Worm (Caenorhabditis elegans): ENCODE results near the gene rpt-3.

Gene rpt-3

DNA sequence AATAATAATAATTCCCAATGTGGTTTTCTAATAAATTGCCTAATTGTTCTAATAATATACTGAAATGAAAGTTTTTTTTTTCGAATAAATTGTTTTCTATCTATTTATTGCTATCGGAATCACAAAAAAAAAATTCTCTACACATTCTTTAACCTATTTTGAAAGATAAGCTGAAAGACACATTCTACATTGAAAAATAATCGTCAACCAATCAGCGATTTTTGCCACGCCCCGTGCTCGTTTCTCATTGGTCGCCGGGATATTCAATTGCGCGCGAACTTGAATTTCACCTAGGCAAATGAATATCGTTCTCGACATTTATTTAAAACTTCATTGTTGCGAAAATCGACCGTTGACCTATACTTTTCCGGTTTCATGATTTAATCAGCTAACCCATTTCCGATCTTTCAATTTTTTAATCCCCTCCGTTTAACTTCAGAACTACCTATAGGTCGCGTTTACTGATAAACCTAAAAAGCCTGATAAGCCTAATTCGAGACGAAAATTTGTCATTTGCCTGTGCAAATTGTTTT lies 10.5 kb downstream of the rpt-3 start, which contains the start of gene F23F12.3:
Gene F23F12.3 (plus strand): TSS at position 483 of the 533 bp plus-strand sequence.
- TF ChIP-seq unc-39 (tag; optimal IDR thresholded peaks at IDR 0.05) (no peak), aha-1 (tag) (peak; percentile 74), dpl-1 (GFP tag; optimal IDR thresholded peaks at IDR 0.05) (no peak), lin-1 (GFP tag; IDR thresholded peaks at IDR 0.05) (no peak), lin-39 (tag; optimal IDR thresholded peaks at IDR 0.05) (no peak), arid-1 (GFP tag; conservative IDR thresholded peaks at IDR 0.05) (no peak), nhr-42 (GFP tag; IDR thresholded peaks at IDR 0.05) (no peak), nhr-25 (tag; optimal IDR thresholded peaks at IDR 0.05; ENCODE audit: borderline replicate concordance, insufficient read depth) (no peak), ztf-7 (tag; optimal IDR thresholded peaks at IDR 0.05) (no peak), php-3 (GFP tag; IDR thresholded peaks at IDR 0.05) (no peak), sdz-12 (GFP tag; optimal IDR thresholded peaks at IDR 0.05) (no peak), ZK546.5 (tag; optimal IDR thresholded peaks at IDR 0.05) (no peak), dmd-6 (GFP tag; IDR thresholded peaks at IDR 0.05) (peak; percentile 21; the same call in 1 of the 2 replicates), pqm-1 (tag; optimal IDR thresholded peaks at IDR 0.05) (peak; percentile 29)

DNA sequence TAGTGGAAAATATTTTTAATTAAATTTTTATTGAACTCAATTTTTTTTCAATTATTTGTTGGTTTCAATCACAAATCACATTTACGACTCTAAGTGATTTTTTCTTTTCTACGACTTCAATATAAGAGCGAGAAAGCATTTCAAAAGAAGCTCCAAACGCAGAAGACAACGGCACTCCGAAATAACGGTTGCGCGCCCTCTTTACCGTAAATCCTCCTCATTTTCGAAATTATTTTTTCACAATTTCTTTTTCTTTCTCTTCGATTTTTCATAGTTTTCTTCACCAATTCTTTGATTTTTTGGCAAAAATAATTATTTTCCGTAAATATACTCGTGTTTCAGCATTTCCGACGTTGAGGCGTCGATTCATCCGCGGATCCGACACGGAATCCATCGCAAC lies 14.6 kb downstream of the rpt-3 start:
- peak; percentile 95 for TF ChIP-seq Y48G9A.11 (GFP tag; IDR thresholded peaks at IDR 0.05)

DNA sequence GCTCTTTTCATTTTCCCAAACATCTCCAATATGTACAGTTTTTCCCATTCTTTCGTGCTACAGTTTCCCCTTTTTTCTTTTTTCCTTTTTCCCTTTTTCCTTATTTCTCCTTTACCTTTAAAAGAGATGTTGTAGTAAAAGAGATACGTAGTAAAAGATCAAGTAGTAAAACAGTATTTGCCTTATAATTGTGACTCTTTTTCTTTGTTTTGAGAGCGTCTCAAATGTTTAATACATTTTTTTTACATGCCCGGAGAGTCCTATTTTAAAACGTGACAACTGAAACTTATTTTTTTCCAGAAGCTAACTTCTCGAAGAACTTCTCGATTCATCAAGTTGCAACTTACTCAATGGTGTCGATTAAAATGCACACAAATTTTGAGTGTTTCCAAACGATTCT lies 18.2 kb downstream of the rpt-3 start, which contains the start of gene F23F12.12:
Gene F23F12.12 (plus strand): TSS at position 301 of the 400 bp plus-strand sequence.
- TF ChIP-seq ceh-32 (tag; optimal IDR thresholded peaks at IDR 0.05; ENCODE audit: poor library complexity): no peak

DNA sequence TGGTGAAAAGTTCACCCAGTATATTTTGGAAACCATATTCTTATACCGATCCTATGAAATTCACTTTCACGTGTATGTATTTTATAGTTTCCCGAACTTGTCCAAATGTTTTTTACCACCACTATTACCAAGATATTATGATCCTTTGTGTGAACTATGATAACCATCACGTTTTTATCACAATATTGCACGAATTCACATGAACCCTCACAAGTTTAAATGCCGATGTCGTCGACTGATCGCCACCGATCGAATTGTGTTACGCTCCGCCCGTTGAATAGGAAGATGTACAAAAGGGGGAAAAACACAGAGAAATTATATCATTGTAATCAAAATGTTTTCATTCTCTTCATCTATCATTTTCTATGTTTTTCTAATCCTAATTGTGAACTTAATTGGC lies 18.7 kb downstream of the rpt-3 start:
- peak; percentile 77 for TF ChIP-seq nhr-28 (tag; optimal IDR thresholded peaks at IDR 0.05)
- no peak for TF ChIP-seq F26F4.8 (GFP tag; conservative IDR thresholded peaks at IDR 0.05)
- TF ChIP-seq F49E8.2 (tag; optimal IDR thresholded peaks at IDR 0.05; ENCODE audit: borderline replicate concordance): no peak
- TF ChIP-seq unc-62 (GFP tag; optimal IDR thresholded peaks at IDR 0.05 in 1 of 2): no peak
- TF ChIP-seq unc-62 (tag; optimal IDR thresholded peaks at IDR 0.05): no peak
- TF ChIP-seq tag-97 (GFP tag; IDR thresholded peaks at IDR 0.05): no peak
- TF ChIP-seq lir-3 (tag; optimal IDR thresholded peaks at IDR 0.05): no peak
- TF ChIP-seq lin-13 (GFP tag; optimal IDR thresholded peaks at IDR 0.05): no peak
- TF ChIP-seq R02D3.7 (tag; optimal IDR thresholded peaks at IDR 0.05): no peak
- TF ChIP-seq egl-43 (GFP tag; IDR thresholded peaks at IDR 0.05): no peak
- TF ChIP-seq fkh-10 (GFP tag; optimal IDR thresholded peaks at IDR 0.05): no peak
- TF ChIP-seq nhr-25 (tag; optimal IDR thresholded peaks at IDR 0.05; ENCODE audit: borderline replicate concordance, insufficient read depth): no peak
- no peak for TF ChIP-seq set-16 (GFP tag; IDR thresholded peaks at IDR 0.05)
- no peak for TF ChIP-seq zfp-2 (tag; optimal IDR thresholded peaks at IDR 0.05)
- TF ChIP-seq D1046.2 (GFP tag; IDR thresholded peaks at IDR 0.05): no peak
- no peak for TF ChIP-seq madf-9 (GFP tag; conservative IDR thresholded peaks at IDR 0.05)
- no peak for TF ChIP-seq nhr-6 (tag; optimal IDR thresholded peaks at IDR 0.05)
- peak; percentile 28 for TF ChIP-seq mxl-3 (GFP tag; optimal IDR thresholded peaks at IDR 0.05)
- TF ChIP-seq hlh-30 (tag; optimal IDR thresholded peaks at IDR 0.05; ENCODE audit: insufficient read depth): peak; percentile 48
- no peak for TF ChIP-seq nhr-237 (tag; optimal IDR thresholded peaks at IDR 0.05)
- TF ChIP-seq rbr-2 (tag; optimal IDR thresholded peaks at IDR 0.05): no peak
- no peak for TF ChIP-seq spr-1 (tag; optimal IDR thresholded peaks at IDR 0.05)
- peak; percentile 5 for TF ChIP-seq hlh-11 (tag; optimal IDR thresholded peaks at IDR 0.05)
- TF ChIP-seq snpc-4 (tag; optimal IDR thresholded peaks at IDR 0.05): no peak
- no peak for TF ChIP-seq aly-2 (tag; optimal IDR thresholded peaks at IDR 0.05)
- no peak for TF ChIP-seq dmd-8 (GFP tag; IDR thresholded peaks at IDR 0.05)
- TF ChIP-seq ztf-11 (tag; optimal IDR thresholded peaks at IDR 0.05): no peak
- no peak for TF ChIP-seq daf-8 (GFP tag; IDR thresholded peaks at IDR 0.05)
- TF ChIP-seq mdt-29 (GFP tag; IDR thresholded peaks at IDR 0.05): no peak
- TF ChIP-seq nhr-42 (GFP tag; IDR thresholded peaks at IDR 0.05): no peak
- TF ChIP-seq zip-2 (tag; optimal IDR thresholded peaks at IDR 0.05): no peak
- no peak for TF ChIP-seq sdz-12 (GFP tag; optimal IDR thresholded peaks at IDR 0.05)
- no peak for TF ChIP-seq ceh-32 (tag; optimal IDR thresholded peaks at IDR 0.05; ENCODE audit: poor library complexity)
- no peak for TF ChIP-seq saeg-2 (GFP tag; IDR thresholded peaks at IDR 0.05)
